Worm (Caenorhabditis elegans) whole organism, L3 larva: ENCODE results near the gene col-40.

Experiments used
- ama-1 ChIP-seq: fragments of 150-350 bp; optimal IDR thresholded peaks from 2 replicates; lab custom pipeline; 2018
- nhr-11 ChIP-seq: fragments of 150-350 bp; optimal IDR thresholded peaks from 2 replicates; lab custom pipeline; 2014; ENCODE audit warnings: missing biosample characterization, missing genetic modification characterization
- unc-62 ChIP-seq: fragments of 150-350 bp; sonication (generic microtip); optimal IDR thresholded peaks from 4 replicates; lab custom pipeline; 2014; ENCODE audit warnings: missing biosample characterization, missing genetic modification reagents, missing genetic modification characterization
- zag-1 ChIP-seq: fragments of 150-350 bp; optimal IDR thresholded peaks from 2 replicates; lab custom pipeline; 2014; ENCODE audit warnings: missing biosample characterization, missing genetic modification characterization
- ztf-4 ChIP-seq: fragments of 150-350 bp; optimal IDR thresholded peaks from 2 replicates; lab custom pipeline; 2014; ENCODE audit warnings: missing biosample characterization, missing genetic modification characterization

ce11 chrII:1149390-1149789 is 42.6 kb upstream of the col-40 start:
- TF ChIP-seq ama-1 (lab: Kevin White, UChicago): no peak
- TF ChIP-seq unc-62 (GFP tag; lab: Kevin White, UChicago): no peak
- TF ChIP-seq ztf-4 (tag; lab: Kevin White, UChicago): no peak
- TF ChIP-seq nhr-11 (tag; lab: Kevin White, UChicago): no peak
- TF ChIP-seq zag-1 (tag; lab: Kevin White, UChicago): no peak
